ENCODE assay signal across 1 worm cellular context in the genomic region with DNA sequence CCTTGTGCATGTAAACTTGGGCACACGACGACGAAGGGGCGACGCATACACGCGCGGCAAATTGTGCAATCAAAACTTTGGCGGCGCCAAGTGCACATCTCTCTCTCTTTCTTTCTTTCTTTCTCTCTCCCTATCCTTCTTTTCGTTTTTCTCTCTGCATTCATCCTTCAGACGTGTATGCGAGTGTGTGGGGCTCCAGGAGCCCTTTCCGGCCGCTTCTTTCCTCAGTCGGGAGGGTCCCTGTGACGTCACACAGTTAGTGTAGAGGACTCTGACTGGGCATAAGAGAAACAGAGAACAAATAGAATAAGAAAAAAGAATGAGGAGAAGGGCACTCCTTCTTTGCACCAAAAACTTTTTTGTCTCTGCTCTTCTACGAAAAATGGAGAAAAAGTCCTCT.
TF ChIP-seq lines count a peak whose summit lies in the region.

No protein-coding gene starts in this region.

TF ChIP-seq in whole organism, L4 larva, 104 proteins besides CTCF, POLR2A, EP300 and RAD21 (continued from another document):
- TF ChIP-seq F10B5.3 (tag; optimal IDR thresholded peaks at IDR 0.05; lab: Kevin White, UChicago), result no peak
- TF ChIP-seq lin-38 (GFP tag; IDR thresholded peaks at IDR 0.05; lab: Robert Waterston, UW), result no peak
- no peak for TF ChIP-seq gei-8 (GFP tag; optimal IDR thresholded peaks at IDR 0.05; lab: Kevin White, UChicago)
- TF ChIP-seq dmd-8 (GFP tag; IDR thresholded peaks at IDR 0.05; lab: Robert Waterston, UW), result no peak
- no peak for TF ChIP-seq unc-130 (GFP tag; optimal IDR thresholded peaks at IDR 0.05; lab: Kevin White, UChicago)
- no peak for TF ChIP-seq zfp-3 (GFP tag; conservative IDR thresholded peaks at IDR 0.05; lab: Robert Waterston, UW)
- no peak for TF ChIP-seq cey-2 (tag; optimal IDR thresholded peaks at IDR 0.05; lab: Kevin White, UChicago; ENCODE audit: borderline replicate concordance, insufficient read depth)
- no peak for TF ChIP-seq Y48G9A.11 (GFP tag; IDR thresholded peaks at IDR 0.05; lab: Robert Waterston, UW)
- TF ChIP-seq daf-8 (GFP tag; IDR thresholded peaks at IDR 0.05; lab: Robert Waterston, UW), result no peak
- TF ChIP-seq ceh-82 (tag; optimal IDR thresholded peaks at IDR 0.05; lab: Kevin White, UChicago), result no peak
- no peak for TF ChIP-seq ceh-62 (tag; optimal IDR thresholded peaks at IDR 0.05; lab: Kevin White, UChicago)
- TF ChIP-seq madf-5 (GFP tag; IDR thresholded peaks at IDR 0.05; lab: Robert Waterston, UW), result no peak
- peak; percentile 4 for TF ChIP-seq mxl-3 (GFP tag; optimal IDR thresholded peaks at IDR 0.05; lab: Kevin White, UChicago)
- peak; percentile 75 for TF ChIP-seq set-16 (GFP tag; IDR thresholded peaks at IDR 0.05; lab: Robert Waterston, UW)
- TF ChIP-seq vab-7 (GFP tag; IDR thresholded peaks at IDR 0.05; lab: Robert Waterston, UW), result no peak
- no peak for TF ChIP-seq zip-11 (GFP tag; IDR thresholded peaks at IDR 0.05; lab: Robert Waterston, UW)
- TF ChIP-seq nhr-28 (tag; optimal IDR thresholded peaks at IDR 0.05; lab: Kevin White, UChicago), result no peak
- no peak for TF ChIP-seq unc-39 (tag; optimal IDR thresholded peaks at IDR 0.05; lab: Kevin White, UChicago)
- TF ChIP-seq aly-2 (tag; optimal IDR thresholded peaks at IDR 0.05; lab: Kevin White, UChicago), result no peak
- TF ChIP-seq ctbp-1 (GFP tag; IDR thresholded peaks at IDR 0.05; lab: Robert Waterston, UW), result peak; percentile 91
- TF ChIP-seq D1046.2 (GFP tag; IDR thresholded peaks at IDR 0.05; lab: Robert Waterston, UW), result no peak
- no peak for TF ChIP-seq egl-27 (tag; optimal IDR thresholded peaks at IDR 0.05; lab: Kevin White, UChicago)
